ENCODE assay signal across 2 fruit fly cellular contexts in genomic region chr3L:3319992-3320732, dm6.
TF ChIP-seq lines count a peak whose summit lies in the region.

No protein-coding gene starts in this region.

TF ChIP-seq in whole organism, embryonic, 481 proteins besides CTCF, POLR2A, EP300 and RAD21 (continued from another document and continues in another):
- TF ChIP-seq CG4730 (GFP tag; IDR thresholded peaks at IDR 0.05; lab: Robert Waterston, UW) (no peak), hkb (optimal IDR thresholded peaks at IDR 0.05; lab: Kevin White, UChicago) (no peak), hkb (GFP tag; IDR thresholded peaks at IDR 0.05; lab: Robert Waterston, UW) (0 out of 2 replicates have a peak, but pooled peaks have one; percentile 49), CG15696 (tag; optimal IDR thresholded peaks at IDR 0.05; lab: Kevin White, UChicago) (no peak), nerfin-1 (tag; optimal IDR thresholded peaks at IDR 0.05; lab: Kevin White, UChicago) (no peak), sc (optimal IDR thresholded peaks at IDR 0.05; lab: Kevin White, UChicago) (no peak), sc (GFP tag; optimal IDR thresholded peaks at IDR 0.05; lab: Kevin White, UChicago) (no peak), Lim3 (GFP tag; IDR thresholded peaks at IDR 0.05; lab: Robert Waterston, UW) (no peak), CG4617 (GFP tag; optimal IDR thresholded peaks at IDR 0.05; lab: Kevin White, UChicago; ENCODE audit: borderline replicate concordance) (no peak), HHEX (GFP tag; optimal IDR thresholded peaks at IDR 0.05; lab: Kevin White, UChicago) (no peak), CG1832 (GFP tag; optimal IDR thresholded peaks at IDR 0.05; lab: Kevin White, UChicago) (no peak), CoRest (tag; optimal IDR thresholded peaks at IDR 0.05; lab: Kevin White, UChicago) (peak; percentile 14), gfzf (GFP tag; optimal IDR thresholded peaks at IDR 0.05; lab: Kevin White, UChicago) (no peak), luna (GFP tag; optimal IDR thresholded peaks at IDR 0.05; lab: Kevin White, UChicago) (peak; percentile 21), br (optimal IDR thresholded peaks at IDR 0.05; lab: Kevin White, UChicago) (no peak), toy (GFP tag; IDR thresholded peaks at IDR 0.05; lab: Robert Waterston, UW) (no peak), zen2 (GFP tag; IDR thresholded peaks at IDR 0.05; lab: Robert Waterston, UW; ENCODE audit: partially characterized antibody) (no peak), hth (optimal IDR thresholded peaks at IDR 0.05; lab: Kevin White, UChicago) (no peak), PHDP (tag; optimal IDR thresholded peaks at IDR 0.05; lab: Kevin White, UChicago) (peak; percentile 26), CG6175 (GFP tag; IDR thresholded peaks at IDR 0.05; lab: Robert Waterston, UW) (no peak), Dip3 (GFP tag; optimal IDR thresholded peaks at IDR 0.05; lab: Kevin White, UChicago) (no peak), CG7786 (GFP tag; optimal IDR thresholded peaks at IDR 0.05; lab: Kevin White, UChicago) (no peak), twi (tag; optimal IDR thresholded peaks at IDR 0.05; lab: Kevin White, UChicago) (no peak), tgo (GFP tag; IDR thresholded peaks at IDR 0.05; lab: Robert Waterston, UW) (no peak), CG33557 (GFP tag; optimal IDR thresholded peaks at IDR 0.05; lab: Kevin White, UChicago) (no peak), trem (tag; optimal IDR thresholded peaks at IDR 0.05; lab: Kevin White, UChicago) (no peak), nom (GFP tag; optimal IDR thresholded peaks at IDR 0.05; lab: Kevin White, UChicago) (no peak), wdn (GFP tag; IDR thresholded peaks at IDR 0.05; lab: Robert Waterston, UW) (0 out of 2 replicates have a peak, but pooled peaks have one; percentile 18), caup (GFP tag; optimal IDR thresholded peaks at IDR 0.05; lab: Kevin White, UChicago; ENCODE audit: severe bottlenecking) (peak; percentile 10), bab2 (GFP tag; optimal IDR thresholded peaks at IDR 0.05; lab: Kevin White, UChicago) (no peak), Aef1 (GFP tag; IDR thresholded peaks at IDR 0.05; lab: Robert Waterston, UW) (no peak), CG4360 (GFP tag; IDR thresholded peaks at IDR 0.05; lab: Robert Waterston, UW) (no peak), esg (GFP tag; conservative IDR thresholded peaks at IDR 0.05; lab: Robert Waterston, UW) (no peak), Mad (GFP tag; optimal IDR thresholded peaks at IDR 0.05; lab: Kevin White, UChicago) (no peak), CkIIα-i1 (GFP tag; IDR thresholded peaks at IDR 0.05; lab: Robert Waterston, UW) (no peak), Dip2 (GFP tag; IDR thresholded peaks at IDR 0.05; lab: Robert Waterston, UW) (no peak), CG1602 (GFP tag; optimal IDR thresholded peaks at IDR 0.05; lab: Kevin White, UChicago) (no peak), CG30431 (GFP tag; optimal IDR thresholded peaks at IDR 0.05; lab: Kevin White, UChicago) (no peak), jumu (GFP tag; optimal IDR thresholded peaks at IDR 0.05; lab: Kevin White, UChicago) (peak; percentile 10), Atf-2 (GFP tag; optimal IDR thresholded peaks at IDR 0.05; lab: Kevin White, UChicago) (no peak), CrebB (tag; optimal IDR thresholded peaks at IDR 0.05; lab: Kevin White, UChicago) (no peak), Mes4 (GFP tag; optimal IDR thresholded peaks at IDR 0.05; lab: Kevin White, UChicago) (no peak), Kr (GFP tag; optimal IDR thresholded peaks at IDR 0.05; lab: Kevin White, UChicago) (no peak), CG10979 (tag; optimal IDR thresholded peaks at IDR 0.05; lab: Kevin White, UChicago) (peak; percentile 6), kah (GFP tag; optimal IDR thresholded peaks at IDR 0.05; lab: Kevin White, UChicago) (no peak), trh (GFP tag; optimal IDR thresholded peaks at IDR 0.05; lab: Kevin White, UChicago) (no peak), CG16779 (GFP tag; IDR thresholded peaks at IDR 0.05; lab: Robert Waterston, UW) (no peak), CG14860 (GFP tag; IDR thresholded peaks at IDR 0.05; lab: Robert Waterston, UW; ENCODE audit: partially characterized antibody) (no peak), Meics (GFP tag; optimal IDR thresholded peaks at IDR 0.05; lab: Kevin White, UChicago) (peak; percentile 46), croc (GFP tag; conservative IDR thresholded peaks at IDR 0.05; lab: Robert Waterston, UW) (no peak), jigr1 (GFP tag; IDR thresholded peaks at IDR 0.05; lab: Robert Waterston, UW) (no peak), CG10462 (GFP tag; optimal IDR thresholded peaks at IDR 0.05; lab: Kevin White, UChicago) (no peak), CG8290 (GFP tag; optimal IDR thresholded peaks at IDR 0.05; lab: Kevin White, UChicago) (no peak), CG8290 (tag; optimal IDR thresholded peaks at IDR 0.05; lab: Kevin White, UChicago) (peak in 1 of 2 experiments; percentile 75), CG6689 (GFP tag; IDR thresholded peaks at IDR 0.05; lab: Robert Waterston, UW) (no peak), HLHmδ (GFP tag; optimal IDR thresholded peaks at IDR 0.05; lab: Kevin White, UChicago) (no peak), CG31441 (GFP tag; IDR thresholded peaks at IDR 0.05; lab: Robert Waterston, UW) (no peak), her (GFP tag; optimal IDR thresholded peaks at IDR 0.05; lab: Kevin White, UChicago) (peak; percentile 22), Xrp1 (GFP tag; IDR thresholded peaks at IDR 0.05; lab: Robert Waterston, UW) (no peak), CG18764 (GFP tag; optimal IDR thresholded peaks at IDR 0.05; lab: Kevin White, UChicago) (peak; percentile 21), chif (GFP tag; optimal IDR thresholded peaks at IDR 0.05; lab: Kevin White, UChicago) (no peak), Ada2b (GFP tag; IDR thresholded peaks at IDR 0.05; lab: Robert Waterston, UW) (0 out of 2 replicates have a peak, but pooled peaks have one; percentile 19), CG8281 (tag; optimal IDR thresholded peaks at IDR 0.05; lab: Kevin White, UChicago) (no peak), CG3995 (GFP tag; optimal IDR thresholded peaks at IDR 0.05; lab: Kevin White, UChicago) (no peak), Bdp1 (GFP tag; optimal IDR thresholded peaks at IDR 0.05; lab: Kevin White, UChicago) (no peak), CG1233 (GFP tag; optimal IDR thresholded peaks at IDR 0.05; lab: Kevin White, UChicago) (no peak), CG15601 (tag; optimal IDR thresholded peaks at IDR 0.05; lab: Kevin White, UChicago) (no peak), MTF-1 (GFP tag; optimal IDR thresholded peaks at IDR 0.05; lab: Kevin White, UChicago; ENCODE audit: borderline replicate concordance) (no peak), grn (GFP tag; optimal IDR thresholded peaks at IDR 0.05; lab: Kevin White, UChicago) (no peak)

TF ChIP-seq in whole organism, prepupa, 60 proteins besides CTCF, POLR2A, EP300 and RAD21 (continued from another document):
- TF ChIP-seq Hr4 (GFP tag; optimal IDR thresholded peaks at IDR 0.05; lab: Kevin White, UChicago): peak; percentile 55
- TF ChIP-seq CG15336 (GFP tag; IDR thresholded peaks at IDR 0.05; lab: Robert Waterston, UW): 0 out of 2 replicates have a peak, but pooled peaks have one; percentile 36
- TF ChIP-seq Lpt (GFP tag; optimal IDR thresholded peaks at IDR 0.05; lab: Kevin White, UChicago): no peak
- TF ChIP-seq CG6808 (GFP tag; optimal IDR thresholded peaks at IDR 0.05; lab: Kevin White, UChicago): peak; percentile 5
- TF ChIP-seq Ets96B (tag; optimal IDR thresholded peaks at IDR 0.05; lab: Kevin White, UChicago): no peak
- peak; percentile 19 for TF ChIP-seq acj6 (GFP tag; optimal IDR thresholded peaks at IDR 0.05; lab: Kevin White, UChicago)
- TF ChIP-seq Sox15 (GFP tag; optimal IDR thresholded peaks at IDR 0.05; lab: Kevin White, UChicago): no peak
- TF ChIP-seq CG10669 (GFP tag; optimal IDR thresholded peaks at IDR 0.05; lab: Kevin White, UChicago): peak; percentile 21
- TF ChIP-seq CG6854 (GFP tag; optimal IDR thresholded peaks at IDR 0.05; lab: Kevin White, UChicago): no peak
- TF ChIP-seq CG3919 (GFP tag; optimal IDR thresholded peaks at IDR 0.05; lab: Kevin White, UChicago): peak; percentile 25
- no peak for TF ChIP-seq spab (GFP tag; optimal IDR thresholded peaks at IDR 0.05; lab: Kevin White, UChicago)
- TF ChIP-seq lz (GFP tag; optimal IDR thresholded peaks at IDR 0.05; lab: Kevin White, UChicago): no peak
- no peak for TF ChIP-seq Met (GFP tag; optimal IDR thresholded peaks at IDR 0.05; lab: Kevin White, UChicago)
- TF ChIP-seq CG9139 (GFP tag; optimal IDR thresholded peaks at IDR 0.05; lab: Kevin White, UChicago): no peak
- TF ChIP-seq net (GFP tag; optimal IDR thresholded peaks at IDR 0.05; lab: Kevin White, UChicago): no peak
- peak; percentile 75 for TF ChIP-seq Eip78C (GFP tag; lab: Kevin White, UChicago)
- TF ChIP-seq CG3032 (tag; optimal IDR thresholded peaks at IDR 0.05; lab: Kevin White, UChicago): no peak
- TF ChIP-seq CG11762 (GFP tag; optimal IDR thresholded peaks at IDR 0.05; lab: Kevin White, UChicago; ENCODE audit: insufficient read depth): no peak
- TF ChIP-seq CG31627 (GFP tag; optimal IDR thresholded peaks at IDR 0.05; lab: Kevin White, UChicago): no peak
